Fruit fly (Drosophila melanogaster) whole organism, embryonic: Measurements from ENCODE around the gene lectin-29Ca.

ENCODE experiments used
- BEAF-32 ChIP-seq: fragments of 200-800 bp; sonication (Bioruptor generic); optimal IDR thresholded peaks from 3 replicates; lab custom pipeline; 2017; ENCODE audit warnings: missing biosample characterization, missing genetic modification characterization, mild to moderate bottlenecking, moderate library complexity, missing genetic modification reagents
- Blimp-1 ChIP-seq: fragments of 200-800 bp; sonication (Bioruptor generic); optimal IDR thresholded peaks from 3 replicates; lab custom pipeline; 2018; ENCODE audit warnings: missing biosample characterization, missing genetic modification characterization, mild to moderate bottlenecking, moderate library complexity, missing genetic modification reagents
- CG10267 ChIP-seq: fragments of 200-800 bp; sonication (Bioruptor generic); optimal IDR thresholded peaks from 2 replicates; lab custom pipeline; 2018; ENCODE audit warnings: missing biosample characterization, mild to moderate bottlenecking, missing genetic modification characterization, moderate library complexity
- CG10654 ChIP-seq: fragments of 200-800 bp; sonication (Bioruptor generic); optimal IDR thresholded peaks from 2 replicates; lab custom pipeline; 2016; ENCODE audit warnings: missing biosample characterization, missing genetic modification characterization
- CG11723 ChIP-seq: fragments of 200-800 bp; sonication (Bioruptor generic); optimal IDR thresholded peaks from 2 replicates; lab custom pipeline; 2017; ENCODE audit warnings: missing biosample characterization, mild to moderate bottlenecking, missing genetic modification characterization
- CG1603 ChIP-seq: fragments of 200-800 bp; sonication (Bioruptor generic); optimal IDR thresholded peaks from 2 replicates; lab custom pipeline; 2019; ENCODE audit warnings: missing biosample characterization, mild to moderate bottlenecking, missing genetic modification characterization, moderate library complexity
- CG18011 ChIP-seq: fragments of 200-800 bp; sonication (Bioruptor generic); optimal IDR thresholded peaks from 2 replicates; lab custom pipeline; 2017; ENCODE audit warnings: missing biosample characterization, missing genetic modification characterization, mild to moderate bottlenecking, moderate library complexity, missing genotype
- CG2678 ChIP-seq: fragments of 200-800 bp; sonication (Bioruptor generic); optimal IDR thresholded peaks from 3 replicates; lab custom pipeline; 2019; ENCODE audit warnings: missing biosample characterization, mild to moderate bottlenecking, missing genetic modification characterization, moderate library complexity
- CG31365 ChIP-seq: fragments of 200-800 bp; sonication (Bioruptor generic); optimal IDR thresholded peaks from 2 replicates; lab custom pipeline; 2018; ENCODE audit warnings: missing biosample characterization, mild to moderate bottlenecking, missing genetic modification characterization
- CG3407 ChIP-seq: fragments of 200-800 bp; sonication (Bioruptor generic); optimal IDR thresholded peaks from 2 replicates; lab custom pipeline; 2018; ENCODE audit warnings: missing biosample characterization, mild to moderate bottlenecking, missing genetic modification characterization
- CG4404 ChIP-seq: fragments of 200-800 bp; sonication (Bioruptor generic); IDR thresholded peaks from 2 replicates; pipeline ENCODE4 v1.3.6; 2022; ENCODE audit warnings: missing biosample characterization, missing genetic modification characterization
- CG4854 ChIP-seq: fragments of 200-800 bp; sonication (Bioruptor generic); optimal IDR thresholded peaks from 2 replicates; lab custom pipeline; 2016; ENCODE audit warnings: missing biosample characterization, missing genetic modification characterization, inconsistent platforms
- CG6683 ChIP-seq: fragments of 200-800 bp; sonication (Bioruptor generic); optimal IDR thresholded peaks from 2 replicates; lab custom pipeline; 2017; ENCODE audit warnings: missing biosample characterization, mild to moderate bottlenecking, missing genetic modification characterization, missing genetic modification reagents
- CG7556 ChIP-seq: fragments of 200-800 bp; sonication (Bioruptor generic); optimal IDR thresholded peaks from 2 replicates; lab custom pipeline; 2017; ENCODE audit warnings: missing biosample characterization, mild to moderate bottlenecking, missing genetic modification characterization
- CG7963 ChIP-seq: fragments of 200-800 bp; sonication (Bioruptor generic); IDR thresholded peaks from 3 replicates; pipeline ENCODE4 v1.3.6; 2022; ENCODE audit warnings: missing biosample characterization, missing genetic modification characterization; ENCODE audit not compliant: partially characterized antibody
- Dip3 ChIP-seq: fragments of 200-800 bp; sonication (Bioruptor generic); optimal IDR thresholded peaks from 3 replicates; lab custom pipeline; 2016; ENCODE audit warnings: missing biosample characterization, missing genetic modification characterization
- Doc3 ChIP-seq: fragments of 200-800 bp; sonication (Bioruptor generic); IDR thresholded peaks from 3 replicates; pipeline ENCODE4 v1.3.6; 2022; ENCODE audit warnings: missing biosample characterization, missing genetic modification characterization; ENCODE audit not compliant: partially characterized antibody
- Dref ChIP-seq: fragments of 200-800 bp; sonication (Bioruptor generic); IDR thresholded peaks from 2 replicates; pipeline ENCODE4 v1.3.6; 2022; ENCODE audit warnings: missing biosample characterization, missing genetic modification characterization
- Drgx ChIP-seq: fragments of 200-800 bp; sonication (Bioruptor generic); IDR thresholded peaks from 2 replicates; pipeline ENCODE4 v1.3.6; 2022; ENCODE audit warnings: missing biosample characterization, missing genetic modification characterization
- Fer3 ChIP-seq: fragments of 200-800 bp; sonication (Bioruptor generic); optimal IDR thresholded peaks from 2 replicates; lab custom pipeline; 2018; ENCODE audit warnings: missing biosample characterization, mild to moderate bottlenecking, missing genetic modification characterization, moderate library complexity
- GATAe ChIP-seq: fragments of 200-800 bp; sonication (Bioruptor generic); conservative IDR thresholded peaks from 2 replicates; pipeline ENCODE4 v1.3.6; 2022; ENCODE audit warnings: missing biosample characterization, missing genetic modification characterization
- HLH4C ChIP-seq: fragments of 200-800 bp; sonication (Bioruptor generic); IDR thresholded peaks from 3 replicates; pipeline ENCODE4 v1.3.6; 2022; ENCODE audit warnings: missing biosample characterization, missing genetic modification characterization; ENCODE audit not compliant: partially characterized antibody
- HLHmδ ChIP-seq: fragments of 200-800 bp; sonication (Bioruptor generic); optimal IDR thresholded peaks from 2 replicates; lab custom pipeline; 2018; ENCODE audit warnings: missing biosample characterization, mild to moderate bottlenecking, missing genetic modification characterization, moderate library complexity
- Max ChIP-seq: fragments of 200-800 bp; sonication (Bioruptor generic); optimal IDR thresholded peaks from 2 replicates; lab custom pipeline; 2016; ENCODE audit warnings: missing biosample characterization, mild to moderate bottlenecking, missing genetic modification characterization
- Myb ChIP-seq: fragments of 200-800 bp; sonication (Bioruptor generic); optimal IDR thresholded peaks from 2 replicates; lab custom pipeline; 2016; ENCODE audit warnings: missing biosample characterization, missing genetic modification characterization
- NC2β ChIP-seq: fragments of 200-800 bp; sonication (Bioruptor generic); optimal IDR thresholded peaks from 2 replicates; lab custom pipeline; 2016; ENCODE audit warnings: missing biosample characterization, missing genetic modification characterization
- Ptx1 ChIP-seq: fragments of 200-800 bp; sonication (Bioruptor generic); IDR thresholded peaks from 2 replicates; pipeline ENCODE4 v1.3.6; 2022; ENCODE audit warnings: missing biosample characterization, missing genetic modification characterization
- Ravus ChIP-seq: fragments of 200-800 bp; sonication (Bioruptor generic); IDR thresholded peaks from 2 replicates; pipeline ENCODE4 v1.3.6; 2022; ENCODE audit warnings: missing biosample characterization, missing genetic modification characterization
- Scr ChIP-seq: fragments of 200-800 bp; sonication (Bioruptor generic); IDR thresholded peaks from 2 replicates; pipeline ENCODE4 v1.3.6; 2022; ENCODE audit warnings: missing biosample characterization, missing genetic modification characterization; ENCODE audit not compliant: partially characterized antibody
- Sry-δ ChIP-seq: fragments of 200-800 bp; sonication (Bioruptor generic); optimal IDR thresholded peaks from 2 replicates; lab custom pipeline; 2016; ENCODE audit warnings: missing biosample characterization, missing genetic modification characterization
- ato ChIP-seq: fragments of 200-800 bp; sonication (Bioruptor generic); IDR thresholded peaks from 2 replicates; pipeline ENCODE4 v1.3.6; 2022; ENCODE audit warnings: missing biosample characterization, missing genetic modification characterization; ENCODE audit not compliant: partially characterized antibody
- bbx ChIP-seq: fragments of 200-800 bp; sonication (Bioruptor generic); IDR thresholded peaks from 2 replicates; pipeline ENCODE4 v1.3.6; 2022; ENCODE audit warnings: missing biosample characterization, missing genetic modification characterization; ENCODE audit not compliant: partially characterized antibody
- br ChIP-seq: fragments of >200 bp; optimal IDR thresholded peaks from 2 replicates; lab custom pipeline; 2017
- chinmo ChIP-seq: fragments of 200-800 bp; sonication (Bioruptor generic); IDR thresholded peaks from 4 replicates; pipeline ENCODE4 v1.3.6; 2022; ENCODE audit warnings: missing biosample characterization, missing genetic modification characterization; ENCODE audit not compliant: partially characterized antibody
- chm ChIP-seq: fragments of 200-800 bp; sonication (Bioruptor generic); IDR thresholded peaks from 2 replicates; pipeline ENCODE4 v1.3.6; 2022; ENCODE audit warnings: missing biosample characterization, missing genetic modification characterization
- crp ChIP-seq, 2 experiments: fragments of 200-800 bp; sonication (Bioruptor generic); optimal IDR thresholded peaks; 2 replicates in 1 of 2; 3 replicates in 1 of 2; lab custom pipeline; 2017; ENCODE audit warnings: missing biosample characterization in 2 of 2, missing genetic modification characterization in 2 of 2, mild to moderate bottlenecking in 1 of 2, moderate library complexity in 1 of 2
- dpn ChIP-seq, 2 experiments: fragments of 200-800 bp; sonication (Bioruptor generic); optimal IDR thresholded peaks; 3 replicates each; lab custom pipeline; 2016; ENCODE audit warnings: missing biosample characterization in 2 of 2, missing genetic modification characterization in 2 of 2
- fd64A ChIP-seq: fragments of 200-800 bp; sonication (Bioruptor generic); optimal IDR thresholded peaks from 3 replicates; lab custom pipeline; 2018; ENCODE audit warnings: missing biosample characterization, mild to moderate bottlenecking, missing genetic modification characterization
- hbn ChIP-seq: fragments of 200-800 bp; sonication (Bioruptor generic); IDR thresholded peaks from 2 replicates; pipeline ENCODE4 v1.3.6; 2022; ENCODE audit warnings: missing biosample characterization, missing genetic modification characterization; ENCODE audit not compliant: partially characterized antibody
- her ChIP-seq: fragments of 200-800 bp; sonication (Bioruptor generic); optimal IDR thresholded peaks from 2 replicates; lab custom pipeline; 2016; ENCODE audit warnings: missing biosample characterization, missing genetic modification characterization
- inv ChIP-seq: fragments of 200-800 bp; sonication (Bioruptor generic); IDR thresholded peaks from 2 replicates; pipeline ENCODE4 v1.3.6; 2022; ENCODE audit warnings: missing biosample characterization, missing genetic modification characterization; ENCODE audit not compliant: partially characterized antibody
- lmd ChIP-seq: fragments of 200-800 bp; sonication (Bioruptor generic); IDR thresholded peaks from 2 replicates; pipeline ENCODE4 v1.3.6; 2022; ENCODE audit warnings: missing biosample characterization, missing genetic modification characterization
- mld ChIP-seq: fragments of 200-800 bp; sonication (Bioruptor generic); IDR thresholded peaks from 3 replicates; pipeline ENCODE4 v1.3.6; 2022; ENCODE audit warnings: missing biosample characterization, missing genetic modification characterization; ENCODE audit not compliant: partially characterized antibody
- oc ChIP-seq: fragments of 200-800 bp; sonication (Bioruptor generic); optimal IDR thresholded peaks from 2 replicates; lab custom pipeline; 2018; ENCODE audit warnings: missing biosample characterization, mild to moderate bottlenecking, missing genetic modification characterization, moderate library complexity
- sens ChIP-seq: fragments of 200-800 bp; sonication (Bioruptor generic); peaks from one replicate; lab custom pipeline; 2016; ENCODE audit warnings: missing biosample characterization, missing genetic modification characterization
- sob ChIP-seq: fragments of 200-800 bp; sonication (Bioruptor generic); IDR thresholded peaks from 2 replicates; pipeline ENCODE4 v1.3.6; 2022; ENCODE audit warnings: missing biosample characterization, missing genetic modification characterization
- trem ChIP-seq: fragments of 200-800 bp; optimal IDR thresholded peaks from 3 replicates; lab custom pipeline; 2019; ENCODE audit warnings: missing biosample characterization, mild to moderate bottlenecking, missing genetic modification characterization, moderate library complexity
- unc-4 ChIP-seq: fragments of 200-800 bp; sonication (Bioruptor generic); IDR thresholded peaks from 2 replicates; pipeline ENCODE4 v1.3.6; 2022; ENCODE audit warnings: missing biosample characterization, missing genetic modification characterization; ENCODE audit not compliant: partially characterized antibody
- vnd ChIP-seq: fragments of 200-800 bp; sonication (Bioruptor generic); IDR thresholded peaks from 3 replicates; pipeline ENCODE4 v1.3.6; 2022; ENCODE audit warnings: missing biosample characterization, missing genetic modification characterization; ENCODE audit not compliant: partially characterized antibody
- zen ChIP-seq: fragments of 200-800 bp; sonication (Bioruptor generic); optimal IDR thresholded peaks from 3 replicates; lab custom pipeline; 2018; ENCODE audit warnings: missing biosample characterization, mild to moderate bottlenecking, missing genetic modification characterization, moderate library complexity

lectin-29Ca gene

DNA sequence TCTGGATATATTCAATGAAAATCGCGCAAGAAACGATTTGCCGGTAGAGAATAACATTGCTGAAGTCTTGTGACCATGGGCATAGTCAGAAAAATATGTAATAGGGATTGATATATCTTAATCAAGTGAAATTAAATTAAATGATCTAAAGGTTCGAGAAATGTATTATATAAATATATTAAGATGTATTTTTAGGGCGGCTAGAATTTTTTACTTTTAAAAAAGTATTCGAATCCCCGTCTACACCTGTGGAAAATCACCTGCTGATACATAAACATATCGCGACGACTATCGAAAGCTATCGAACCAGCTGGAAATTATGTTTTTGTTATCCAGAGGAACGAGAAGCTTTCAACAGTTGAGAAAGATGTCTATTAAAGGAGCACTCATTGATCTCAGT is 17.4 kb downstream of the lectin-29Ca start, which contains the start of the genes CG13390 and CG17294 (continued):
- peak; percentile 99 for TF ChIP-seq sens (GFP tag; lab: Kevin White, UChicago)
- peak; percentile 99 for TF ChIP-seq CG4404 (GFP tag; lab: Robert Waterston, UW)
- peak; percentile 99 for TF ChIP-seq GATAe (GFP tag; lab: Robert Waterston, UW)
- TF ChIP-seq Sry-δ, result peak; percentile 63
- TF ChIP-seq CG7556 (GFP tag; lab: Kevin White, UChicago), result peak; percentile 99
- peak; percentile 92 for TF ChIP-seq CG18011 (GFP tag; lab: Kevin White, UChicago)
- peak; percentile 100 for TF ChIP-seq Drgx (GFP tag; lab: Robert Waterston, UW)
- peak; percentile 99 for TF ChIP-seq zen
- TF ChIP-seq CG4854 (GFP tag; lab: Kevin White, UChicago), result peak; percentile 97
- peak; percentile 98 for TF ChIP-seq fd64A (GFP tag; lab: Kevin White, UChicago)
- peak; percentile 99 for TF ChIP-seq CG6683
- TF ChIP-seq crp (GFP tag; optimal IDR thresholded peaks at IDR 0.05; lab: Kevin White, UChicago), result peak; percentile 52 to 85
- peak; percentile 96 to 100 for TF ChIP-seq dpn (GFP tag; optimal IDR thresholded peaks at IDR 0.05; lab: Kevin White, UChicago)
- TF ChIP-seq bbx, result peak; percentile 70
- peak; percentile 100 for TF ChIP-seq Ptx1 (GFP tag; lab: Robert Waterston, UW)
- peak; percentile 99 for TF ChIP-seq CG11723
- peak; percentile 99 for TF ChIP-seq lmd
- peak; percentile 99 for TF ChIP-seq CG10654 (GFP tag; lab: Kevin White, UChicago)
- TF ChIP-seq HLHmδ (GFP tag; lab: Kevin White, UChicago), result no peak
- peak; percentile 100 for TF ChIP-seq Fer3 (tag; lab: Kevin White, UChicago)
- peak; percentile 100 for TF ChIP-seq oc
- TF ChIP-seq sob (GFP tag; lab: Robert Waterston, UW), result peak; percentile 100
- TF ChIP-seq CG2678, result peak; percentile 100
- TF ChIP-seq CG31365, result peak; percentile 94
- TF ChIP-seq CG3407 (GFP tag; lab: Kevin White, UChicago), result peak; percentile 97
- no peak for TF ChIP-seq br (lab: Kevin White, UChicago)
- peak; percentile 82 for TF ChIP-seq her
- no peak for TF ChIP-seq mld
- TF ChIP-seq Blimp-1, result peak; percentile 99
- peak; percentile 63 for TF ChIP-seq vnd (GFP tag; lab: Robert Waterston, UW)
- peak; percentile 90 for TF ChIP-seq NC2β (GFP tag; lab: Kevin White, UChicago)
- peak; percentile 99 for TF ChIP-seq Max (GFP tag; lab: Kevin White, UChicago)
- TF ChIP-seq Ravus (GFP tag; lab: Robert Waterston, UW), result peak; percentile 99

DNA sequence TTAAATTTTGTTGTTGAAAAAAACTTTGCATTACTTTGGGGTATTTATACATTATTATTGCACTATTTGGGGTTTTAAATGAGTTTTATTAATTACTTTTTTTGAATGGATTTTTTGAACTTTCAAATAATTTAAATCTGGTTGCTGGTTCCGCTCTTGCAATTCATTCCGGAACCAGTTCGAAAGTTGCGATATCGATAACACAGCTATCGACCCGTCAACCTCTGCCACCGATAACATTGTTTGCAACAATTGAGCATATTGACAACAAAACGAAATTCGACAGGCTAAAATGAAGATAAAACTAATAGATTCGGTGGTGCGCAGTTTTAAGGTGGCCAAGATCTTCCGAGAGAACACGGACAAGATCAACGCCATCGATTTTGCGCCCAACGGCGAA is 19.8 kb downstream of the lectin-29Ca start, which contains the start of gene Wdr82:
Wdr82 (plus strand) TSS at position 227 of the 400 bp plus-strand sequence.
- peak; percentile 83 for TF ChIP-seq chinmo (GFP tag; lab: Robert Waterston, UW)
- TF ChIP-seq CG7963 (GFP tag; lab: Robert Waterston, UW), result peak; percentile 70; the same call in 1 of the 3 replicates
- peak; percentile 42 for TF ChIP-seq trem (tag; lab: Kevin White, UChicago)
- TF ChIP-seq ato (GFP tag; lab: Robert Waterston, UW), result peak; percentile 83
- peak; percentile 44 for TF ChIP-seq CG1603 (tag; lab: Kevin White, UChicago)
- TF ChIP-seq Dref (GFP tag; lab: Robert Waterston, UW), result peak; percentile 85
- TF ChIP-seq Scr (GFP tag; lab: Robert Waterston, UW), result peak; percentile 75
- TF ChIP-seq chm (GFP tag; lab: Robert Waterston, UW), result no peak
- peak; percentile 52 for TF ChIP-seq Myb
- peak; percentile 61 for TF ChIP-seq hbn (GFP tag; lab: Robert Waterston, UW)
- peak; percentile 36; the same call in 1 of the 2 replicates for TF ChIP-seq inv (GFP tag; lab: Robert Waterston, UW)
- TF ChIP-seq Doc3 (GFP tag; lab: Robert Waterston, UW), result peak; percentile 37; the same call in 1 of the 3 replicates
- peak; percentile 22 for TF ChIP-seq CG10267
- TF ChIP-seq mld, result peak; percentile 59; the same call in 1 of the 3 replicates
- peak; percentile 65 for TF ChIP-seq BEAF-32 (GFP tag; lab: Kevin White, UChicago)
- TF ChIP-seq unc-4 (GFP tag; lab: Robert Waterston, UW), result peak; percentile 76
- no peak for TF ChIP-seq Dip3 (GFP tag; lab: Kevin White, UChicago)
- TF ChIP-seq HLH4C (GFP tag; lab: Robert Waterston, UW), result peak; percentile 84
